Worm (Caenorhabditis elegans) whole organism, L4 larva: Measurements from ENCODE around the gene mdl-1.

Experiments used
- F10B5.3 ChIP-seq: sonication (generic microtip); optimal IDR thresholded peaks from 2 replicates; lab custom pipeline; 2016; ENCODE audit warnings: mild to moderate bottlenecking, missing genetic modification characterization, missing compliant biosample characterization
- ZK546.5 ChIP-seq, 2 experiments: sonication (generic microtip); optimal IDR thresholded peaks; 2 replicates each; lab custom pipeline; 2017; ENCODE audit warnings: missing biosample characterization in 2 of 2, missing genetic modification characterization in 2 of 2
- ama-1 ChIP-seq: fragments of 150-350 bp; optimal IDR thresholded peaks from 2 replicates; lab custom pipeline; 2014; ENCODE audit warnings: inconsistent platforms, mixed read lengths
- daf-19 ChIP-seq: fragments of 200-800 bp; sonication (Bioruptor generic); conservative IDR thresholded peaks from 2 replicates; pipeline ENCODE4 v1.3.6; 2022; ENCODE audit warnings: missing genetic modification characterization, missing compliant biosample characterization
- egl-27 ChIP-seq: sonication (generic microtip); optimal IDR thresholded peaks from 3 replicates; lab custom pipeline; 2017; ENCODE audit warnings: missing biosample characterization, missing genetic modification reagents, missing genetic modification characterization
- fos-1 ChIP-seq: fragments of 150-350 bp; optimal IDR thresholded peaks from 2 replicates; lab custom pipeline; 2014; ENCODE audit warnings: missing biosample characterization, missing genetic modification characterization
- madf-9 ChIP-seq: fragments of 200-800 bp; sonication (Bioruptor generic); conservative IDR thresholded peaks from 2 replicates; pipeline ENCODE4 v1.3.6; 2022; ENCODE audit warnings: missing genetic modification reagents, missing genetic modification characterization, missing compliant biosample characterization
- mdl-1 ChIP-seq, 2 experiments: fragments of 150-350 bp in 1 of 2; sonication (generic microtip) in 1 of 2; optimal IDR thresholded peaks; 2 replicates each; lab custom pipeline; 2014 to 2017; ENCODE audit warnings: missing biosample characterization in 2 of 2, missing genetic modification characterization in 2 of 2
- mep-1 ChIP-seq: fragments of 150-350 bp; sonication (generic microtip); optimal IDR thresholded peaks from 3 replicates; lab custom pipeline; 2014; ENCODE audit warnings: missing biosample characterization, missing genetic modification characterization
- nhr-11 ChIP-seq: fragments of 150-350 bp; optimal IDR thresholded peaks from 2 replicates; lab custom pipeline; 2014; ENCODE audit warnings: missing biosample characterization, missing genetic modification characterization
- nhr-76 ChIP-seq: fragments of 150-350 bp; optimal IDR thresholded peaks from 2 replicates; lab custom pipeline; 2014; ENCODE audit warnings: missing biosample characterization, missing genetic modification characterization
- skn-1 ChIP-seq: fragments of 150-350 bp; optimal IDR thresholded peaks from 2 replicates; lab custom pipeline; 2014; ENCODE audit warnings: missing biosample characterization, missing genetic modification characterization
- unc-62 ChIP-seq, 3 experiments: fragments of 150-350 bp in 1 of 3; sonication (generic microtip); optimal IDR thresholded peaks in 2 of 3; peaks in 1 of 3; 1 replicate in 1 of 3; 2 replicates in 2 of 3; lab custom pipeline; 2014 to 2017; ENCODE audit warnings: missing biosample characterization in 3 of 3, missing genetic modification characterization in 3 of 3, missing genetic modification reagents in 3 of 3, missing genotype in 1 of 3

ce11 chrX:6792281-6793003, 50.3 kb downstream of the mdl-1 start:
- TF ChIP-seq ZK546.5 (tag; optimal IDR thresholded peaks at IDR 0.05; lab: Kevin White, UChicago) (no peak), mdl-1 (tag; optimal IDR thresholded peaks at IDR 0.05; lab: Kevin White, UChicago) (no peak), mep-1 (tag; lab: Kevin White, UChicago) (peak; percentile 74), skn-1 (no peak), nhr-11 (no peak), fos-1 (tag; lab: Kevin White, UChicago) (no peak), ama-1 (lab: Kevin White, UChicago) (no peak), daf-19 (GFP tag; lab: Robert Waterston, UW) (no peak), unc-62 (GFP tag; optimal IDR thresholded peaks at IDR 0.05 in 1 of 2; lab: Kevin White, UChicago) (no peak), unc-62 (tag; optimal IDR thresholded peaks at IDR 0.05; lab: Kevin White, UChicago) (no peak), egl-27 (tag; lab: Kevin White, UChicago) (no peak), F10B5.3 (tag; lab: Kevin White, UChicago) (no peak), madf-9 (no peak), nhr-76 (tag; lab: Kevin White, UChicago) (no peak)
